Fruit fly (Drosophila melanogaster): ENCODE results near the gene RpS9.

DNA sequence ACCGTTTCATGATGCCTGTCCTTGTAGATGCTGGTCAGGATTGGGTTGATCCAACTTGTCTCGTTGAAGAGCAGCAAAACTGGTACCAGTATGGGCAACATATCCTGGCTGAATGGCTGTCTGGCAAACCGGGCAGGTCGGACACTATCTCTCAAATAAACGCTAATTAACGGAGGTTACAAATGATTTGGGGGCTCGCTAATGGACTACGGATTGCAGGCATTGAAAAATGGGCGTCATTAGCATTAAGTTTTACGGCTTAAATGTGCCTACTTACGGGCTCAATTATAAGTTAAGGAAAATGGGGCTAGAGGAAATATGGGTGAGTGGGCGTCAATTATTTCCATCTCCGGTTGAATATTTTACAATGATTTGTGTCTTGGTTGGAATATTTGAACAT is 32.6 kb upstream of the RpS9 start, which contains the start of gene Ir67a:
- no peak for TF ChIP-seq net (GFP tag; optimal IDR thresholded peaks at IDR 0.05)
- no peak for TF ChIP-seq CG8632 (GFP tag; optimal IDR thresholded peaks at IDR 0.05)
- no peak for TF ChIP-seq Eip75B (GFP tag; optimal IDR thresholded peaks at IDR 0.05)
- TF ChIP-seq CG34406 (GFP tag; optimal IDR thresholded peaks at IDR 0.05) = no peak
- TF ChIP-seq fkh (GFP tag; optimal IDR thresholded peaks at IDR 0.05) = no peak
- TF ChIP-seq CG16779 (tag; optimal IDR thresholded peaks at IDR 0.05) = no peak
- TF ChIP-seq CG6276 (GFP tag; optimal IDR thresholded peaks at IDR 0.05) = no peak
- no peak for TF ChIP-seq CG6163 (GFP tag; IDR thresholded peaks at IDR 0.05)
- no peak for TF ChIP-seq Hr39 (GFP tag; optimal IDR thresholded peaks at IDR 0.05)
- TF ChIP-seq Lpt (GFP tag; optimal IDR thresholded peaks at IDR 0.05) = no peak
- TF ChIP-seq Hr4 (GFP tag; optimal IDR thresholded peaks at IDR 0.05) = no peak
